Fruit fly (Drosophila melanogaster): Measurements from ENCODE around the gene SmB.

Gene SmB

dm6 chr2L:10439174-10439573 lies 12.7 kb upstream of the SmB start, which contains the start of gene Nse4 (continued):
- TF ChIP-seq crp (GFP tag; optimal IDR thresholded peaks at IDR 0.05) (peak in 1 of 2 experiments; percentile 70), trem (tag; optimal IDR thresholded peaks at IDR 0.05) (peak; percentile 37), wdn (GFP tag; IDR thresholded peaks at IDR 0.05) (no peak), pzg (GFP tag; optimal IDR thresholded peaks at IDR 0.05) (peak; percentile 61), CG3281 (GFP tag; optimal IDR thresholded peaks at IDR 0.05) (no peak), E2f2 (GFP tag; IDR thresholded peaks at IDR 0.05) (peak; percentile 87), CG4617 (GFP tag; optimal IDR thresholded peaks at IDR 0.05; ENCODE audit: borderline replicate concordance) (peak; percentile 41), zen (tag; optimal IDR thresholded peaks at IDR 0.05) (peak; percentile 15), CG17829 (tag; optimal IDR thresholded peaks at IDR 0.05) (peak; percentile 10), zen2 (GFP tag; IDR thresholded peaks at IDR 0.05; ENCODE audit: partially characterized antibody) (peak; percentile 77), BEAF-32 (GFP tag; optimal IDR thresholded peaks at IDR 0.05) (peak; percentile 65), chinmo (GFP tag; IDR thresholded peaks at IDR 0.05; ENCODE audit: partially characterized antibody) (peak; percentile 85; the same call in 2 of the 4 replicates), unc-4 (GFP tag; IDR thresholded peaks at IDR 0.05; ENCODE audit: partially characterized antibody) (peak; percentile 74), nmo (GFP tag; optimal IDR thresholded peaks at IDR 0.05) (peak; percentile 15), tio (GFP tag; optimal IDR thresholded peaks at IDR 0.05) (no peak), CG16813 (GFP tag; IDR thresholded peaks at IDR 0.05; ENCODE audit: partially characterized antibody) (peak; percentile 82), CG6791 (GFP tag; IDR thresholded peaks at IDR 0.05; ENCODE audit: partially characterized antibody) (peak; percentile 90), fd96Cb (tag; optimal IDR thresholded peaks at IDR 0.05) (no peak), CG14441 (GFP tag; IDR thresholded peaks at IDR 0.05) (no peak), nerfin-2 (GFP tag; IDR thresholded peaks at IDR 0.05; ENCODE audit: partially characterized antibody) (peak; percentile 83), CG15514 (GFP tag; optimal IDR thresholded peaks at IDR 0.05) (peak; percentile 25), sug (tag; optimal IDR thresholded peaks at IDR 0.05) (peak; percentile 2), pita (GFP tag; optimal IDR thresholded peaks at IDR 0.05) (no peak), Ets97D (GFP tag; optimal IDR thresholded peaks at IDR 0.05) (peak; percentile 23), fru (optimal IDR thresholded peaks at IDR 0.05) (no peak), CG2116 (GFP tag; optimal IDR thresholded peaks at IDR 0.05) (peak; percentile 69), knrl (GFP tag; IDR thresholded peaks at IDR 0.05; ENCODE audit: partially characterized antibody) (peak; percentile 71), lola (GFP tag; optimal IDR thresholded peaks at IDR 0.05) (peak in 1 of 3 experiments; percentile 32), Doc3 (GFP tag; IDR thresholded peaks at IDR 0.05; ENCODE audit: partially characterized antibody) (peak; percentile 46; the same call in 2 of the 3 replicates), CG17802 (tag; optimal IDR thresholded peaks at IDR 0.05) (peak; percentile 41), Dll (GFP tag; IDR thresholded peaks at IDR 0.05; ENCODE audit: partially characterized antibody) (peak; percentile 77), CG7357 (GFP tag; IDR thresholded peaks at IDR 0.05) (peak; percentile 85), mld (GFP tag; IDR thresholded peaks at IDR 0.05; ENCODE audit: partially characterized antibody) (peak; percentile 80; the same call in 2 of the 3 replicates), CG5245 (GFP tag; optimal IDR thresholded peaks at IDR 0.05) (no peak), jumu (GFP tag; optimal IDR thresholded peaks at IDR 0.05) (no peak), CG12391 (tag; optimal IDR thresholded peaks at IDR 0.05) (peak; percentile 2), CG10267 (tag; optimal IDR thresholded peaks at IDR 0.05) (peak; percentile 31), Dp (GFP tag; optimal IDR thresholded peaks at IDR 0.05) (peak; percentile 75), Oaz (GFP tag; IDR thresholded peaks at IDR 0.05) (no peak), Dip3 (GFP tag; optimal IDR thresholded peaks at IDR 0.05) (no peak), CG13287 (GFP tag; IDR thresholded peaks at IDR 0.05; ENCODE audit: partially characterized antibody) (peak; percentile 86), CG1024 (GFP tag; IDR thresholded peaks at IDR 0.05) (peak; percentile 86), CG14710 (tag; optimal IDR thresholded peaks at IDR 0.05) (peak; percentile 34), ssp (GFP tag; IDR thresholded peaks at IDR 0.05) (peak; percentile 95), CG34224 (GFP tag; IDR thresholded peaks at IDR 0.05; ENCODE audit: partially characterized antibody) (peak; percentile 93), Bgb (GFP tag; IDR thresholded peaks at IDR 0.05; ENCODE audit: partially characterized antibody) (peak; percentile 91), hb (GFP tag; IDR thresholded peaks at IDR 0.05; ENCODE audit: partially characterized antibody) (peak; percentile 79; the same call in 2 of the 3 replicates), CG30020 (tag; optimal IDR thresholded peaks at IDR 0.05) (peak; percentile 97)
